Worm (Caenorhabditis elegans) whole organism, L3 larva: ENCODE results near the gene F26D2.13.

Source experiments
- R02D3.7 ChIP-seq: fragments of 150-350 bp; optimal IDR thresholded peaks from 2 replicates; lab custom pipeline; 2014; ENCODE audit warnings: missing biosample characterization, missing genetic modification characterization
- aly-2 ChIP-seq: fragments of 150-350 bp; optimal IDR thresholded peaks from 2 replicates; lab custom pipeline; 2014; ENCODE audit warnings: missing biosample characterization, missing genetic modification characterization
- ama-1 ChIP-seq: fragments of 150-350 bp; optimal IDR thresholded peaks from 2 replicates; lab custom pipeline; 2018
- ceh-28 ChIP-seq: fragments of 150-350 bp; optimal IDR thresholded peaks from 2 replicates; lab custom pipeline; 2014; ENCODE audit warnings: missing biosample characterization, missing genetic modification reagents, missing genetic modification characterization
- ceh-9 ChIP-seq: sonication (generic microtip); optimal IDR thresholded peaks from 2 replicates; lab custom pipeline; 2018; ENCODE audit warnings: missing biosample characterization, missing genetic modification characterization
- daf-12 ChIP-seq: fragments of 150-350 bp; optimal IDR thresholded peaks from 2 replicates; lab custom pipeline; 2014; ENCODE audit warnings: missing biosample characterization, missing genetic modification reagents, missing genetic modification characterization
- egl-5 ChIP-seq: fragments of 150-350 bp; optimal IDR thresholded peaks from 2 replicates; lab custom pipeline; 2017; ENCODE audit warnings: missing biosample characterization, missing genetic modification reagents, missing genetic modification characterization, inconsistent platforms
- elt-1 ChIP-seq: fragments of 150-350 bp; optimal IDR thresholded peaks from 2 replicates; lab custom pipeline; 2014; ENCODE audit warnings: missing biosample characterization, missing genetic modification characterization
- eor-1 ChIP-seq, 2 experiments: fragments of 150-350 bp; optimal IDR thresholded peaks; 2 replicates each; lab custom pipeline; 2014 to 2018; ENCODE audit warnings: missing biosample characterization in 2 of 2, missing genetic modification characterization in 2 of 2
- fkh-2 ChIP-seq: fragments of 150-350 bp; optimal IDR thresholded peaks from 2 replicates; lab custom pipeline; 2014; ENCODE audit warnings: missing biosample characterization, missing genetic modification reagents, missing genetic modification characterization
- fos-1 ChIP-seq: fragments of 150-350 bp; optimal IDR thresholded peaks from 2 replicates; lab custom pipeline; 2014; ENCODE audit warnings: missing biosample characterization, missing genetic modification characterization
- hmg-11 ChIP-seq: sonication (generic microtip); optimal IDR thresholded peaks from 2 replicates; lab custom pipeline; 2016; ENCODE audit warnings: missing genetic modification characterization, missing compliant biosample characterization
- jun-1 ChIP-seq: fragments of 150-350 bp; optimal IDR thresholded peaks from 2 replicates; lab custom pipeline; 2014; ENCODE audit warnings: missing biosample characterization, missing genetic modification reagents, missing genetic modification characterization
- lin-39 ChIP-seq: fragments of 150-350 bp; optimal IDR thresholded peaks from 2 replicates; lab custom pipeline; 2018; ENCODE audit warnings: missing biosample characterization, missing genetic modification reagents, missing genetic modification characterization
- mdl-1 ChIP-seq: fragments of 150-350 bp; optimal IDR thresholded peaks from 2 replicates; lab custom pipeline; 2014; ENCODE audit warnings: missing biosample characterization, missing genetic modification characterization
- mml-1 ChIP-seq: fragments of 150-350 bp; sonication (generic microtip); optimal IDR thresholded peaks from 3 replicates; lab custom pipeline; 2014; ENCODE audit warnings: missing biosample characterization, missing genetic modification characterization
- nhr-11 ChIP-seq: fragments of 150-350 bp; optimal IDR thresholded peaks from 2 replicates; lab custom pipeline; 2014; ENCODE audit warnings: missing biosample characterization, missing genetic modification characterization
- nhr-12 ChIP-seq: fragments of 150-350 bp; optimal IDR thresholded peaks from 2 replicates; lab custom pipeline; 2014; ENCODE audit warnings: missing biosample characterization, missing genetic modification characterization
- nhr-23 ChIP-seq: fragments of 150-350 bp; optimal IDR thresholded peaks from 2 replicates; lab custom pipeline; 2014; ENCODE audit warnings: missing biosample characterization, missing genetic modification reagents, missing genetic modification characterization
- nhr-237 ChIP-seq: fragments of 150-350 bp; optimal IDR thresholded peaks from 2 replicates; lab custom pipeline; 2014; ENCODE audit warnings: missing biosample characterization, missing genetic modification characterization
- nhr-25 ChIP-seq: sonication (generic microtip); optimal IDR thresholded peaks from 2 replicates; lab custom pipeline; 2017; ENCODE audit warnings: missing biosample characterization, missing genetic modification characterization
- nhr-28 ChIP-seq: fragments of 150-350 bp; optimal IDR thresholded peaks from 2 replicates; lab custom pipeline; 2014; ENCODE audit warnings: missing biosample characterization, missing genetic modification characterization
- nhr-43 ChIP-seq: sonication (generic microtip); optimal IDR thresholded peaks from 2 replicates; lab custom pipeline; 2016; ENCODE audit warnings: mild to moderate bottlenecking, missing genetic modification characterization, missing compliant biosample characterization; ENCODE audit not compliant: poor library complexity, severe bottlenecking
- nhr-67 ChIP-seq: fragments of 150-350 bp; optimal IDR thresholded peaks from 2 replicates; lab custom pipeline; 2014; ENCODE audit warnings: missing biosample characterization, missing genetic modification characterization
- nhr-77 ChIP-seq: fragments of 150-350 bp; optimal IDR thresholded peaks from 2 replicates; lab custom pipeline; 2014; ENCODE audit warnings: missing biosample characterization, missing genetic modification characterization
- pha-4 ChIP-seq: fragments of 150-350 bp; optimal IDR thresholded peaks from 2 replicates; lab custom pipeline; 2014; ENCODE audit warnings: missing biosample characterization, missing genetic modification reagents, missing genetic modification characterization
- pqm-1 ChIP-seq: fragments of 150-350 bp; optimal IDR thresholded peaks from 2 replicates; lab custom pipeline; 2017; ENCODE audit warnings: missing biosample characterization, missing genetic modification characterization, inconsistent platforms
- sea-2 ChIP-seq: fragments of 150-350 bp; sonication (generic microtip); optimal IDR thresholded peaks from 4 replicates; lab custom pipeline; 2014; ENCODE audit warnings: missing biosample characterization, missing genetic modification reagents, missing genetic modification characterization
- skn-1 ChIP-seq: fragments of 150-350 bp; optimal IDR thresholded peaks from 2 replicates; lab custom pipeline; 2014; ENCODE audit warnings: missing biosample characterization, missing genetic modification characterization
- snpc-4 ChIP-seq: fragments of 150-350 bp; optimal IDR thresholded peaks from 2 replicates; lab custom pipeline; 2014; ENCODE audit warnings: missing biosample characterization, missing genetic modification characterization
- tbx-2 ChIP-seq: sonication (generic microtip); optimal IDR thresholded peaks from 2 replicates; lab custom pipeline; 2016; ENCODE audit warnings: mild to moderate bottlenecking, missing genetic modification characterization, missing compliant biosample characterization
- unc-62 ChIP-seq: fragments of 150-350 bp; sonication (generic microtip); optimal IDR thresholded peaks from 4 replicates; lab custom pipeline; 2014; ENCODE audit warnings: missing biosample characterization, missing genetic modification reagents, missing genetic modification characterization
- zag-1 ChIP-seq: fragments of 150-350 bp; optimal IDR thresholded peaks from 2 replicates; lab custom pipeline; 2014; ENCODE audit warnings: missing biosample characterization, missing genetic modification characterization
- ztf-11 ChIP-seq: fragments of 150-350 bp; optimal IDR thresholded peaks from 2 replicates; lab custom pipeline; 2014; ENCODE audit warnings: missing biosample characterization, missing genetic modification characterization

The F26D2.13 gene

DNA sequence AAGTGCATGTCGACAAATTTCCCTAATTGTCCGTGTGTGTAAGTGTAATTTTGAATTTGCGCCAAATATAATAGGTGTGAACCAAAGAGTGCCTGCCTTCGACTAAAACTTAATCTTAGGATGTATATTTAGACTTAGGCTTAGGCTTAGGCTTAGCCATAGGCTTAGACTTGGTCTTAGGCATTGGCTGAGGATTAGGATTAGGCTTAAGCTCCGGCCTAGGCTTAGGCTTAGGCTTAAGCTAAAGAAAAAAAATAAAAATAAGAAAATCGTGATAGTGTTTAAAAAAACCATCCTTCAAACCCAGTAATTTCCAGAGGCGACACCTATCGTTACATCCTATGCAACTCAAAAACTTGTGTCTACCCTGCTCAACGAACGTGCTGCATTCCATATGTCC is 10.8 kb upstream of the F26D2.13 start:
- no peak for TF ChIP-seq aly-2 (tag; lab: Kevin White, UChicago)
- TF ChIP-seq ceh-9 (tag; lab: Kevin White, UChicago): no peak
- no peak for TF ChIP-seq ztf-11 (tag; lab: Kevin White, UChicago)
- no peak for TF ChIP-seq fkh-2 (tag; lab: Kevin White, UChicago)
- TF ChIP-seq zag-1: no peak
- no peak for TF ChIP-seq mml-1 (tag; lab: Kevin White, UChicago)
- no peak for TF ChIP-seq snpc-4 (tag; lab: Kevin White, UChicago)
- TF ChIP-seq nhr-43 (tag; lab: Kevin White, UChicago): no peak
- TF ChIP-seq hmg-11 (tag; lab: Kevin White, UChicago): no peak
- TF ChIP-seq fos-1 (tag; lab: Kevin White, UChicago): no peak
- TF ChIP-seq nhr-77: no peak
- no peak for TF ChIP-seq pha-4 (tag; lab: Kevin White, UChicago)
- TF ChIP-seq nhr-237 (tag; lab: Kevin White, UChicago): no peak
- no peak for TF ChIP-seq egl-5 (tag; lab: Kevin White, UChicago)
- TF ChIP-seq nhr-12: no peak
- no peak for TF ChIP-seq elt-1
- no peak for TF ChIP-seq nhr-25
- no peak for TF ChIP-seq nhr-67 (tag; lab: Kevin White, UChicago)
- no peak for TF ChIP-seq nhr-23 (tag; lab: Kevin White, UChicago)
- no peak for TF ChIP-seq nhr-11 (tag; lab: Kevin White, UChicago)

DNA sequence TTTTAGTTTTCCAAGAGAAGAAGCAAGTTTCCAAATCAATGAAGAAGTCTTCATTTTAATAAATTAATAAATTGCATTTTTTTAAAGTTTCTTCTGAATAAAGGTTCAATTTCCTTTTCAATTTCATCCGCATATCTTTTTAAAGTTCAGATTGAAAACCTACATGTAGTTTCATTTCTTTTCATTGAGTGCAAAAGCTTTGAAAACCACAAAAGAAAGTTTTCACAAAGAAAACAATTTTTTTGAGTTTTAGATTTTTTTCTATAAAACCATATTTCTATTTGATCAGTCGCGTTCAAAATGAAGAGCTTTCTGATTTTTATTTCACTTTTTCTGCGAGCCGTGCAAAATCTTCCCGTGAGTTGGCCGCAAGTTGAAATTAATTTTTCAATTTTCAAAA is 10.3 kb upstream of the F26D2.13 start, which contains the start of gene T08G3.6:
T08G3.6 (plus strand) TSS at position 301 of the 400 bp plus-strand sequence.
- TF ChIP-seq skn-1 (tag; lab: Kevin White, UChicago): no peak
- TF ChIP-seq nhr-25: no peak
- no peak for TF ChIP-seq elt-1
- TF ChIP-seq sea-2 (GFP tag; lab: Kevin White, UChicago): no peak
- TF ChIP-seq ceh-28 (tag; lab: Kevin White, UChicago): no peak
- TF ChIP-seq daf-12 (tag; lab: Kevin White, UChicago): no peak
- TF ChIP-seq pqm-1 (tag; lab: Kevin White, UChicago): no peak
- TF ChIP-seq snpc-4 (tag; lab: Kevin White, UChicago): no peak
- TF ChIP-seq nhr-23 (tag; lab: Kevin White, UChicago): no peak
- TF ChIP-seq fos-1 (tag; lab: Kevin White, UChicago): no peak
- TF ChIP-seq ama-1: no peak
- no peak for TF ChIP-seq eor-1 (tag; optimal IDR thresholded peaks at IDR 0.05; lab: Kevin White, UChicago)

DNA sequence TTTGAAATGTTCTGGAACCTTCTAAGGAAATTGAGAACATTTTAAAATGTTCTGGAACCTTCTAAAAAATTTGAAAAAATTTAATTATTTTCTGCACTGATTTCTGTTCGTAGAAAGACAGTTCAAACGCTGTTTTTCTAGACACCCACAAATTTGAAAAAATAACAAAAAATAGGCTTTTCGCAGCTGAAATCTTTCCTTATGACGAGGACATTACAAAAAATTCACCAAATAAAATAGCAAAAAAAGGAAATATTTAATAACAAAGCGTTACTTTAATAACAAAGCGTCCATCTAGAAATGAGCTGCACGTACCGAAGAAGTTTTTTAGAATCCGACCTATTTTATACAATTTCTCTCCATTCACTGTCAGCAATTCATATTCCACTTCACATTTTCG is 8.2 kb upstream of the F26D2.13 start, which contains the start of gene srh-141:
srh-141 (plus strand) TSS at position 301 of the 400 bp plus-strand sequence.
- no peak for TF ChIP-seq nhr-12
- no peak for TF ChIP-seq fos-1 (tag; lab: Kevin White, UChicago)
- no peak for TF ChIP-seq ceh-28 (tag; lab: Kevin White, UChicago)
- TF ChIP-seq nhr-237 (tag; lab: Kevin White, UChicago): no peak
- no peak for TF ChIP-seq pha-4 (tag; lab: Kevin White, UChicago)
- no peak for TF ChIP-seq R02D3.7 (tag; lab: Kevin White, UChicago)
- TF ChIP-seq aly-2 (tag; lab: Kevin White, UChicago): no peak
- no peak for TF ChIP-seq mdl-1 (tag; lab: Kevin White, UChicago)
- no peak for TF ChIP-seq elt-1
- TF ChIP-seq hmg-11 (tag; lab: Kevin White, UChicago): no peak
- TF ChIP-seq sea-2 (GFP tag; lab: Kevin White, UChicago): no peak
- TF ChIP-seq nhr-23 (tag; lab: Kevin White, UChicago): no peak
- no peak for TF ChIP-seq ztf-11 (tag; lab: Kevin White, UChicago)
- TF ChIP-seq mml-1 (tag; lab: Kevin White, UChicago): no peak
- TF ChIP-seq jun-1: no peak
- TF ChIP-seq ama-1: no peak
- TF ChIP-seq unc-62 (GFP tag; lab: Kevin White, UChicago): no peak
- TF ChIP-seq daf-12 (tag; lab: Kevin White, UChicago): no peak
- no peak for TF ChIP-seq pqm-1 (tag; lab: Kevin White, UChicago)
- TF ChIP-seq eor-1 (tag; optimal IDR thresholded peaks at IDR 0.05; lab: Kevin White, UChicago): no peak

DNA sequence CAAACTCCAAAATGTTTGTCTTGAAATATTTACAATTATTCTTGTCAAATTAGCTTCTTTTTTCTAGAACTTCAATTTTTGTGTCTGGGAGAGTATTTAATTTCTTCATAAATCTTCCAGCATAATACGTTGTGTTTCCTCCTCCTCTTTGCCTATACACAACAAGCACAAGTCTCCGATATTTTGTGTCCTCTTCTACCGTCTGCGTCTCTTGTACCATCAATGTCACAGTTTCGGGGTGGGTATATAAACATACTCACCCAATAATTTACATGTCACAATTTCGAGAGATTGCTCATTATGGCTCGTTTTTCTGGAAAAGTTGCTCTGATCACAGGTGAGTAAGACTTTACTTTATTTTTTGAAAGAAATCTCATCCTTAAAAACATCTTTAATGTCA is 2.1 kb upstream of the F26D2.13 start, which contains the start of gene F26D2.15:
F26D2.15 (plus strand) TSS at position 301 of the 400 bp plus-strand sequence.
- TF ChIP-seq eor-1 (tag; optimal IDR thresholded peaks at IDR 0.05; lab: Kevin White, UChicago) (no peak), lin-39 (no peak), nhr-25 (no peak), nhr-77 (no peak), ceh-28 (tag; lab: Kevin White, UChicago) (no peak), nhr-11 (tag; lab: Kevin White, UChicago) (no peak), elt-1 (no peak), tbx-2 (tag; lab: Kevin White, UChicago) (no peak), fos-1 (tag; lab: Kevin White, UChicago) (no peak), egl-5 (tag; lab: Kevin White, UChicago) (no peak), nhr-28 (tag; lab: Kevin White, UChicago) (no peak), snpc-4 (tag; lab: Kevin White, UChicago) (no peak), ztf-11 (tag; lab: Kevin White, UChicago) (no peak), mml-1 (tag; lab: Kevin White, UChicago) (no peak), nhr-237 (tag; lab: Kevin White, UChicago) (no peak), zag-1 (no peak), R02D3.7 (tag; lab: Kevin White, UChicago) (no peak), skn-1 (tag; lab: Kevin White, UChicago) (no peak), pqm-1 (tag; lab: Kevin White, UChicago) (no peak)
